Fruit fly (Drosophila melanogaster) whole organism, embryonic: ENCODE results near the gene Tasp1.
A peak's percentile ranks its signal among the peaks of the same experiment; 100 is the strongest.

Experiments used
- B-H1 ChIP-seq: fragments of 200-800 bp; sonication (Bioruptor generic); IDR thresholded peaks from 3 replicates; pipeline ENCODE4 v1.3.6; 2022; ENCODE audit warnings: missing biosample characterization, missing genetic modification characterization
- BEAF-32 ChIP-seq: fragments of 200-800 bp; sonication (Bioruptor generic); optimal IDR thresholded peaks from 3 replicates; lab custom pipeline; 2017; ENCODE audit warnings: missing biosample characterization, missing genetic modification characterization, mild to moderate bottlenecking, moderate library complexity, missing genetic modification reagents
- Bgb ChIP-seq: fragments of 200-800 bp; sonication (Bioruptor generic); IDR thresholded peaks from 2 replicates; pipeline ENCODE4 v1.3.6; 2022; ENCODE audit warnings: missing biosample characterization, missing genetic modification characterization; ENCODE audit not compliant: partially characterized antibody
- CG10147 ChIP-seq: fragments of 200-800 bp; sonication (Bioruptor generic); optimal IDR thresholded peaks from 2 replicates; lab custom pipeline; 2019; ENCODE audit warnings: missing biosample characterization, mild to moderate bottlenecking, missing genetic modification characterization, moderate library complexity
- CG11093 ChIP-seq: fragments of 200-800 bp; sonication (Bioruptor generic); IDR thresholded peaks from 3 replicates; pipeline ENCODE4 v1.3.6; 2022; ENCODE audit warnings: missing biosample characterization, missing genetic modification characterization
- CG12942 ChIP-seq: fragments of 200-800 bp; sonication (Bioruptor generic); optimal IDR thresholded peaks from 3 replicates; lab custom pipeline; 2016; ENCODE audit warnings: missing biosample characterization, missing genetic modification characterization
- CG13624 ChIP-seq: fragments of 200-800 bp; sonication (Bioruptor generic); optimal IDR thresholded peaks from 2 replicates; lab custom pipeline; 2016; ENCODE audit warnings: missing biosample characterization, missing genetic modification characterization
- CG1647 ChIP-seq: fragments of 200-800 bp; sonication (Bioruptor generic); optimal IDR thresholded peaks from 3 replicates; lab custom pipeline; 2016; ENCODE audit warnings: missing biosample characterization, missing genetic modification characterization
- CG17186 ChIP-seq: fragments of 200-800 bp; sonication (Bioruptor generic); optimal IDR thresholded peaks from 3 replicates; lab custom pipeline; 2017; ENCODE audit warnings: missing biosample characterization, missing genetic modification reagents, missing genetic modification characterization
- CG18619 ChIP-seq: fragments of 200-800 bp; sonication (Bioruptor generic); optimal IDR thresholded peaks from 3 replicates; lab custom pipeline; 2017; ENCODE audit warnings: missing biosample characterization, mild to moderate bottlenecking, missing genetic modification characterization
- CG18764 ChIP-seq: fragments of 200-800 bp; sonication (Bioruptor generic); optimal IDR thresholded peaks from 3 replicates; lab custom pipeline; 2016; ENCODE audit warnings: missing biosample characterization, missing genetic modification characterization
- CG2129 ChIP-seq: fragments of 200-800 bp; sonication (Bioruptor generic); IDR thresholded peaks from 2 replicates; pipeline ENCODE4 v1.3.6; 2022; ENCODE audit warnings: missing biosample characterization, missing genetic modification characterization; ENCODE audit not compliant: partially characterized antibody
- CG3407 ChIP-seq: fragments of 200-800 bp; sonication (Bioruptor generic); optimal IDR thresholded peaks from 2 replicates; lab custom pipeline; 2018; ENCODE audit warnings: missing biosample characterization, mild to moderate bottlenecking, missing genetic modification characterization
- CG34422 ChIP-seq: fragments of 200-800 bp; sonication (Bioruptor generic); IDR thresholded peaks from 3 replicates; pipeline ENCODE4 v1.3.6; 2022; ENCODE audit warnings: missing biosample characterization, missing genetic modification characterization
- CG6683 ChIP-seq: fragments of 200-800 bp; sonication (Bioruptor generic); optimal IDR thresholded peaks from 2 replicates; lab custom pipeline; 2017; ENCODE audit warnings: missing biosample characterization, mild to moderate bottlenecking, missing genetic modification characterization, missing genetic modification reagents
- CG6765 ChIP-seq: fragments of 200-800 bp; sonication (Bioruptor generic); optimal IDR thresholded peaks from 3 replicates; lab custom pipeline; 2017; ENCODE audit warnings: missing biosample characterization, mild to moderate bottlenecking, missing genetic modification characterization
- CG8290 ChIP-seq, 3 experiments: fragments of 200-800 bp; sonication (Bioruptor generic); optimal IDR thresholded peaks; 2 replicates each; lab custom pipeline; 2016 to 2019; ENCODE audit warnings: missing biosample characterization in 3 of 3, missing genetic modification characterization in 3 of 3, mild to moderate bottlenecking in 2 of 3, moderate library complexity in 1 of 3
- CG8388 ChIP-seq: fragments of 200-800 bp; sonication (Bioruptor generic); optimal IDR thresholded peaks from 2 replicates; lab custom pipeline; 2019; ENCODE audit warnings: missing biosample characterization, mild to moderate bottlenecking, missing genetic modification characterization, moderate library complexity
- CrebB ChIP-seq: fragments of 200-800 bp; sonication (Bioruptor generic); optimal IDR thresholded peaks from 3 replicates; lab custom pipeline; 2018; ENCODE audit warnings: missing biosample characterization, mild to moderate bottlenecking, missing genetic modification characterization
- D ChIP-seq, 2 experiments: fragments of 200-800 bp in 1 of 2; fragments of >200 bp in 1 of 2; sonication (Bioruptor generic) in 1 of 2; optimal IDR thresholded peaks; 2 replicates in 1 of 2; 3 replicates in 1 of 2; lab custom pipeline; 2017; ENCODE audit warnings: mild to moderate bottlenecking in 1 of 2, missing biosample characterization in 1 of 2, missing genetic modification characterization in 1 of 2, missing genetic modification reagents in 1 of 2
- HLH4C ChIP-seq: fragments of 200-800 bp; sonication (Bioruptor generic); IDR thresholded peaks from 3 replicates; pipeline ENCODE4 v1.3.6; 2022; ENCODE audit warnings: missing biosample characterization, missing genetic modification characterization; ENCODE audit not compliant: partially characterized antibody
- Hr51 ChIP-seq, 2 experiments: fragments of 200-800 bp; sonication (Bioruptor generic); optimal IDR thresholded peaks; 2 replicates in 1 of 2; 3 replicates in 1 of 2; lab custom pipeline; 2016 to 2018; ENCODE audit warnings: missing biosample characterization in 2 of 2, missing genetic modification characterization in 2 of 2, mild to moderate bottlenecking in 1 of 2, moderate library complexity in 1 of 2
- Jarid2 ChIP-seq: fragments of 200-800 bp; sonication (Bioruptor generic); optimal IDR thresholded peaks from 3 replicates; lab custom pipeline; 2017; ENCODE audit warnings: mild to moderate bottlenecking, missing biosample characterization, missing genetic modification reagents, missing genetic modification characterization
- NfI ChIP-seq: fragments of 200-800 bp; sonication (Bioruptor generic); optimal IDR thresholded peaks from 3 replicates; lab custom pipeline; 2018; ENCODE audit warnings: missing biosample characterization, mild to moderate bottlenecking, missing genetic modification characterization, moderate library complexity
- PHDP ChIP-seq: fragments of 200-800 bp; sonication (Bioruptor generic); optimal IDR thresholded peaks from 3 replicates; lab custom pipeline; 2018; ENCODE audit warnings: missing biosample characterization, mild to moderate bottlenecking, missing genetic modification characterization, moderate library complexity
- Sry-β ChIP-seq: fragments of 200-800 bp; sonication (Bioruptor generic); optimal IDR thresholded peaks from 2 replicates; lab custom pipeline; 2018; ENCODE audit warnings: missing biosample characterization, mild to moderate bottlenecking, missing genetic modification characterization, moderate library complexity
- ato ChIP-seq: fragments of 200-800 bp; sonication (Bioruptor generic); IDR thresholded peaks from 2 replicates; pipeline ENCODE4 v1.3.6; 2022; ENCODE audit warnings: missing biosample characterization, missing genetic modification characterization; ENCODE audit not compliant: partially characterized antibody
- az2 ChIP-seq: fragments of 200-800 bp; sonication (Bioruptor generic); optimal IDR thresholded peaks from 3 replicates; lab custom pipeline; 2016; ENCODE audit warnings: missing biosample characterization, missing genetic modification characterization
- corto ChIP-seq: fragments of 200-800 bp; sonication (Bioruptor generic); optimal IDR thresholded peaks from 2 replicates; lab custom pipeline; 2016; ENCODE audit warnings: missing biosample characterization, mild to moderate bottlenecking, missing genetic modification characterization, moderate library complexity
- cwo ChIP-seq: fragments of 200-800 bp; sonication (Bioruptor generic); optimal IDR thresholded peaks from 3 replicates; lab custom pipeline; 2017; ENCODE audit warnings: missing biosample characterization, missing genetic modification characterization, mild to moderate bottlenecking, moderate library complexity, missing genetic modification reagents
- danr ChIP-seq: fragments of 200-800 bp; sonication (Bioruptor generic); IDR thresholded peaks from 2 replicates; pipeline ENCODE4 v1.3.6; 2022; ENCODE audit warnings: missing biosample characterization, missing genetic modification characterization
- disco-r ChIP-seq: fragments of 200-800 bp; sonication (Bioruptor generic); optimal IDR thresholded peaks from 2 replicates; lab custom pipeline; 2016; ENCODE audit warnings: missing biosample characterization, missing genetic modification characterization
- dpn ChIP-seq, 2 experiments: fragments of 200-800 bp; sonication (Bioruptor generic); optimal IDR thresholded peaks; 3 replicates each; lab custom pipeline; 2016; ENCODE audit warnings: missing biosample characterization in 2 of 2, missing genetic modification characterization in 2 of 2
- eve ChIP-seq, 2 experiments: fragments of >200 bp; optimal IDR thresholded peaks; 2 replicates each; lab custom pipeline; 2017; ENCODE audit warnings: missing biosample characterization in 2 of 2, missing genetic modification characterization in 2 of 2
- fd3F ChIP-seq: fragments of 200-800 bp; sonication (Bioruptor generic); optimal IDR thresholded peaks from 2 replicates; lab custom pipeline; 2018; ENCODE audit warnings: missing biosample characterization, mild to moderate bottlenecking, missing genetic modification characterization, moderate library complexity
- ftz-f1 ChIP-seq: fragments of 200-800 bp; sonication (Bioruptor generic); optimal IDR thresholded peaks from 2 replicates; lab custom pipeline; 2016; ENCODE audit warnings: missing biosample characterization, missing genetic modification characterization
- gcm2 ChIP-seq: fragments of 200-800 bp; sonication (Bioruptor generic); optimal IDR thresholded peaks from 2 replicates; lab custom pipeline; 2016; ENCODE audit warnings: missing biosample characterization, missing genetic modification characterization
- gt ChIP-seq: fragments of 200-800 bp; sonication (Bioruptor generic); IDR thresholded peaks from 2 replicates; pipeline ENCODE4 v1.3.6; 2022; ENCODE audit warnings: missing biosample characterization, missing genetic modification characterization
- knrl ChIP-seq: fragments of 200-800 bp; sonication (Bioruptor generic); IDR thresholded peaks from 3 replicates; pipeline ENCODE4 v1.3.6; 2022; ENCODE audit warnings: missing biosample characterization, missing genetic modification characterization; ENCODE audit not compliant: partially characterized antibody
- lola ChIP-seq, 3 experiments: fragments of >200 bp in 2 of 3; fragments of 200-800 bp in 1 of 3; sonication (Bioruptor generic) in 1 of 3; optimal IDR thresholded peaks; 2 replicates each; lab custom pipeline; 2017 to 2019; ENCODE audit warnings: missing biosample characterization in 3 of 3, missing genetic modification characterization in 3 of 3, mild to moderate bottlenecking in 1 of 3, moderate library complexity in 1 of 3
- pb ChIP-seq: fragments of 200-800 bp; sonication (Bioruptor generic); optimal IDR thresholded peaks from 3 replicates; lab custom pipeline; 2016; ENCODE audit warnings: missing biosample characterization, missing genetic modification characterization
- pum ChIP-seq: fragments of 200-800 bp; sonication (Bioruptor generic); optimal IDR thresholded peaks from 2 replicates; lab custom pipeline; 2016; ENCODE audit warnings: missing biosample characterization, missing genetic modification characterization
- sd ChIP-seq: fragments of 200-800 bp; sonication (Bioruptor generic); optimal IDR thresholded peaks from 3 replicates; lab custom pipeline; 2018; ENCODE audit warnings: missing biosample characterization, mild to moderate bottlenecking, missing genetic modification characterization, moderate library complexity
- slp2 ChIP-seq: fragments of 200-800 bp; sonication (Bioruptor generic); optimal IDR thresholded peaks from 2 replicates; lab custom pipeline; 2016; ENCODE audit warnings: missing biosample characterization, missing genetic modification characterization
- sr ChIP-seq: fragments of 200-800 bp; sonication (Bioruptor generic); IDR thresholded peaks from 3 replicates; pipeline ENCODE4 v1.3.6; 2022; ENCODE audit warnings: missing biosample characterization, missing genetic modification characterization
- ssp ChIP-seq: fragments of 200-800 bp; sonication (Bioruptor generic); IDR thresholded peaks from 2 replicates; pipeline ENCODE4 v1.3.6; 2022; ENCODE audit warnings: missing biosample characterization, missing genetic modification characterization
- tio ChIP-seq: fragments of 200-800 bp; sonication (Bioruptor generic); optimal IDR thresholded peaks from 2 replicates; lab custom pipeline; 2017; ENCODE audit warnings: missing biosample characterization, missing genetic modification characterization, inconsistent platforms

Gene Tasp1

DNA sequence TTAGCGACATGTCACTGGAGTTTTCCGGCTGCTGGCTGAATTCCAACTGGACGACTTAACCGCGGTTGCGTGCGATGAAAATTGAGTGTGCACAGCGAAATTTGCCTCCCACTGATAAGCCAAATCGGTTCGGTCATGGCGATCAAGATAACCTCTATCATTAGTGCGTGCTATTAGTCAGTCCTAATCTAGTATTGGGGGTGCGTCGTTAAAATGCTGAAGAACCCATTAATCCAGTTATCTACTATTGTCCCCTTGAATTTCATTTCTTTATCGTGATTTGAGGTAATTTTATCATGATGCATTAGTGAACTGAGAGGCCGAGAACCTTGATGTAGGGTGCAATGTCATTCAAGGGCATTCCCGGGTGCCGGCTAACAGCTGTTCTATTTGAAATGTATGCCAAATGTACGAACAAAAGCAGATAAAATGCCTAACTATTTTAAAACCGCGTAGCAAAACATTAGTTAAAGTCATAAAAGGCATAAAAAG lies 41.2 kb upstream of the Tasp1 start, which contains the start of gene Pgm1 (continued):
- TF ChIP-seq CG17186 (peak; percentile 46), D (optimal IDR thresholded peaks at IDR 0.05; lab: Kevin White, UChicago) (no peak), D (GFP tag; optimal IDR thresholded peaks at IDR 0.05; lab: Kevin White, UChicago) (peak; percentile 74), knrl (no peak), CG13624 (GFP tag; lab: Kevin White, UChicago) (peak; percentile 92), sd (tag; lab: Kevin White, UChicago) (no peak), BEAF-32 (GFP tag; lab: Kevin White, UChicago) (no peak), CG8290 (GFP tag; optimal IDR thresholded peaks at IDR 0.05; lab: Kevin White, UChicago) (peak; percentile 70), CG8290 (tag; optimal IDR thresholded peaks at IDR 0.05; lab: Kevin White, UChicago) (peak; percentile 34 to 96), corto (peak; percentile 67), CG18764 (peak; percentile 74), dpn (GFP tag; optimal IDR thresholded peaks at IDR 0.05; lab: Kevin White, UChicago) (peak; percentile 89 to 90), Hr51 (GFP tag; optimal IDR thresholded peaks at IDR 0.05; lab: Kevin White, UChicago) (peak in 1 of 2 experiments; percentile 84), danr (GFP tag; lab: Robert Waterston, UW) (peak; percentile 40; the same call in 1 of the 2 replicates), ftz-f1 (GFP tag; lab: Kevin White, UChicago) (peak; percentile 94), HLH4C (GFP tag; lab: Robert Waterston, UW) (0 out of 3 replicates have a peak, but pooled peaks have one; percentile 6), NfI (GFP tag; lab: Kevin White, UChicago) (no peak), ssp (no peak; the same call in 1 of the 2 replicates), PHDP (peak; percentile 86), B-H1 (GFP tag; lab: Robert Waterston, UW) (peak; percentile 66), pb (GFP tag; lab: Kevin White, UChicago) (peak; percentile 93), CG11093 (peak; percentile 36; the same call in 2 of the 3 replicates), eve (GFP tag; optimal IDR thresholded peaks at IDR 0.05; lab: Kevin White, UChicago) (no peak), Bgb (no peak), CrebB (tag; lab: Kevin White, UChicago) (peak; percentile 89), cwo (GFP tag; lab: Kevin White, UChicago) (peak; percentile 82), sr (GFP tag; lab: Robert Waterston, UW) (peak; percentile 74; the same call in 2 of the 3 replicates), ato (GFP tag; lab: Robert Waterston, UW) (no peak), Jarid2 (GFP tag; lab: Kevin White, UChicago) (no peak), CG12942 (GFP tag; lab: Kevin White, UChicago) (peak; percentile 85), disco-r (GFP tag; lab: Kevin White, UChicago) (peak; percentile 90), CG3407 (GFP tag; lab: Kevin White, UChicago) (peak; percentile 64), pum (GFP tag; lab: Kevin White, UChicago) (peak; percentile 86), CG10147 (peak; percentile 79), CG34422 (GFP tag; lab: Robert Waterston, UW) (peak; percentile 61), CG18619 (peak; percentile 81), CG8388 (GFP tag; lab: Kevin White, UChicago) (peak; percentile 64), Sry-β (GFP tag; lab: Kevin White, UChicago) (no peak), tio (GFP tag; lab: Kevin White, UChicago) (peak; percentile 53), CG1647 (GFP tag; lab: Kevin White, UChicago) (peak; percentile 61), az2 (GFP tag; lab: Kevin White, UChicago) (peak; percentile 83), slp2 (GFP tag; lab: Kevin White, UChicago) (peak; percentile 88), lola (GFP tag; optimal IDR thresholded peaks at IDR 0.05; lab: Kevin White, UChicago) (peak in 1 of 3 experiments; percentile 46), fd3F (GFP tag; lab: Kevin White, UChicago) (peak; percentile 59), gt (GFP tag; lab: Robert Waterston, UW) (no peak), CG6765 (GFP tag; lab: Kevin White, UChicago) (peak; percentile 74), gcm2 (GFP tag; lab: Kevin White, UChicago) (peak; percentile 87), CG6683 (GFP tag; lab: Kevin White, UChicago) (peak; percentile 40), CG2129 (GFP tag; lab: Robert Waterston, UW) (no peak)
